Worm (Caenorhabditis elegans) whole organism, L4 larva: ENCODE data around the gene H14N18.4.
A peak's percentile ranks its signal among the peaks of the same experiment; 100 is the strongest.

Experiments
- D1046.2 ChIP-seq: fragments of 200-800 bp; sonication (Bioruptor generic); IDR thresholded peaks from 2 replicates; pipeline ENCODE4 v1.3.6; 2022; ENCODE audit warnings: missing genetic modification characterization, missing compliant biosample characterization
- Y48G9A.11 ChIP-seq: fragments of 200-800 bp; sonication (Bioruptor generic); IDR thresholded peaks from 2 replicates; pipeline ENCODE4 v1.3.6; 2022; ENCODE audit warnings: missing genetic modification reagents, missing genetic modification characterization, missing compliant biosample characterization
- Y75B8A.6 ChIP-seq: fragments of 200-800 bp; sonication (Bioruptor generic); IDR thresholded peaks from 2 replicates; pipeline ENCODE4 v1.3.6; 2022; ENCODE audit warnings: missing genetic modification reagents, missing genetic modification characterization, missing compliant biosample characterization
- ZK546.5 ChIP-seq, 2 experiments: sonication (generic microtip); optimal IDR thresholded peaks; 2 replicates each; lab custom pipeline; 2017; ENCODE audit warnings: missing biosample characterization in 2 of 2, missing genetic modification characterization in 2 of 2
- aha-1 ChIP-seq: fragments of 150-350 bp; peaks from one replicate; lab custom pipeline; 2014; ENCODE audit warnings: missing biosample characterization, missing genetic modification characterization
- arid-1 ChIP-seq: fragments of 200-800 bp; sonication (Bioruptor generic); conservative IDR thresholded peaks from 2 replicates; pipeline ENCODE4 v1.3.6; 2022; ENCODE audit warnings: missing genetic modification reagents, missing genetic modification characterization, missing compliant biosample characterization
- attf-4 ChIP-seq: sonication (generic microtip); optimal IDR thresholded peaks from 3 replicates; lab custom pipeline; 2017; ENCODE audit warnings: missing biosample characterization, missing genetic modification characterization
- ceh-28 ChIP-seq: fragments of 150-350 bp; optimal IDR thresholded peaks from 2 replicates; lab custom pipeline; 2014; ENCODE audit warnings: missing biosample characterization, missing genetic modification reagents, missing genetic modification characterization
- ceh-32 ChIP-seq: sonication (generic microtip); optimal IDR thresholded peaks from 2 replicates; lab custom pipeline; 2016; ENCODE audit warnings: mild to moderate bottlenecking, missing genetic modification characterization, missing compliant biosample characterization; ENCODE audit not compliant: poor library complexity
- ceh-62 ChIP-seq: sonication (generic microtip); optimal IDR thresholded peaks from 2 replicates; lab custom pipeline; 2017; ENCODE audit warnings: missing biosample characterization, missing genetic modification characterization
- cey-2 ChIP-seq: sonication (generic microtip); optimal IDR thresholded peaks from 3 replicates; lab custom pipeline; 2017; ENCODE audit warnings: missing genetic modification characterization, mild to moderate bottlenecking, missing compliant biosample characterization, antibody characterized with exemption, borderline replicate concordance; ENCODE audit not compliant: insufficient read depth
- daf-16 ChIP-seq, 3 experiments: sonication (generic microtip); optimal IDR thresholded peaks; 2 replicates each; lab custom pipeline; 2016 to 2017; ENCODE audit warnings: missing genetic modification characterization in 3 of 3, missing genetic modification reagents in 3 of 3, mild to moderate bottlenecking in 2 of 3, missing compliant biosample characterization in 2 of 3, missing biosample characterization in 1 of 3, moderate library complexity in 1 of 3
- daf-8 ChIP-seq: fragments of 200-800 bp; sonication (Bioruptor generic); IDR thresholded peaks from 2 replicates; pipeline ENCODE4 v1.3.6; 2022; ENCODE audit warnings: missing genetic modification characterization, missing compliant biosample characterization
- dmd-6 ChIP-seq: fragments of 200-800 bp; sonication (Bioruptor generic); IDR thresholded peaks from 2 replicates; pipeline ENCODE4 v1.3.6; 2022; ENCODE audit warnings: missing genetic modification reagents, missing genetic modification characterization, missing compliant biosample characterization
- duxl-1 ChIP-seq: sonication (generic microtip); optimal IDR thresholded peaks from 2 replicates; lab custom pipeline; 2016; ENCODE audit warnings: mild to moderate bottlenecking, missing genetic modification characterization, moderate library complexity, missing compliant biosample characterization; ENCODE audit not compliant: poor library complexity
- dve-1 ChIP-seq: sonication (generic microtip); optimal IDR thresholded peaks from 2 replicates; lab custom pipeline; 2017; ENCODE audit warnings: antibody characterized with exemption, mild to moderate bottlenecking, missing genetic modification characterization, missing compliant biosample characterization; ENCODE audit not compliant: insufficient read depth
- egl-43 ChIP-seq: fragments of 200-800 bp; sonication (Bioruptor generic); IDR thresholded peaks from 2 replicates; pipeline ENCODE4 v1.3.6; 2022; ENCODE audit warnings: missing genetic modification reagents, missing genetic modification characterization, missing compliant biosample characterization
- fos-1 ChIP-seq: fragments of 150-350 bp; optimal IDR thresholded peaks from 2 replicates; lab custom pipeline; 2014; ENCODE audit warnings: missing biosample characterization, missing genetic modification characterization
- gei-8 ChIP-seq: fragments of 200-800 bp; sonication (Bioruptor generic); optimal IDR thresholded peaks from 2 replicates; lab custom pipeline; 2018; ENCODE audit warnings: mild to moderate bottlenecking, missing genetic modification characterization, missing compliant biosample characterization
- hif-1 ChIP-seq, 2 experiments: sonication (generic microtip); optimal IDR thresholded peaks; 2 replicates each; lab custom pipeline; 2016 to 2017; ENCODE audit warnings: missing compliant biosample characterization in 2 of 2, missing genetic modification characterization in 2 of 2, missing genetic modification reagents in 2 of 2, missing genotype in 2 of 2, mild to moderate bottlenecking in 1 of 2
- hmg-1.1 ChIP-seq: fragments of 200-800 bp; sonication (Bioruptor generic); IDR thresholded peaks from 2 replicates; pipeline ENCODE4 v1.3.6; 2022; ENCODE audit warnings: missing genetic modification reagents, missing genetic modification characterization, missing compliant biosample characterization
- lin-29 ChIP-seq: fragments of 200-800 bp; sonication (Bioruptor generic); IDR thresholded peaks from 2 replicates; pipeline ENCODE4 v1.3.6; 2022; ENCODE audit warnings: missing genetic modification reagents, missing genetic modification characterization, missing compliant biosample characterization
- lsy-2 ChIP-seq, 2 experiments: fragments of 150-350 bp in 1 of 2; sonication (generic microtip) in 1 of 2; optimal IDR thresholded peaks; 2 replicates each; lab custom pipeline; 2014 to 2017; ENCODE audit warnings: missing biosample characterization in 2 of 2, missing genetic modification characterization in 2 of 2
- mdl-1 ChIP-seq, 2 experiments: fragments of 150-350 bp in 1 of 2; sonication (generic microtip) in 1 of 2; optimal IDR thresholded peaks; 2 replicates each; lab custom pipeline; 2014 to 2017; ENCODE audit warnings: missing biosample characterization in 2 of 2, missing genetic modification characterization in 2 of 2
- nhr-102 ChIP-seq: sonication (generic microtip); optimal IDR thresholded peaks from 2 replicates; lab custom pipeline; 2016; ENCODE audit warnings: mild to moderate bottlenecking, missing genetic modification characterization, moderate library complexity, missing compliant biosample characterization
- nhr-111 ChIP-seq: fragments of 200-800 bp; sonication (Bioruptor generic); optimal IDR thresholded peaks from 2 replicates; lab custom pipeline; 2018; ENCODE audit warnings: mild to moderate bottlenecking, missing genetic modification characterization, missing compliant biosample characterization
- nhr-237 ChIP-seq: sonication (generic microtip); optimal IDR thresholded peaks from 2 replicates; lab custom pipeline; 2017; ENCODE audit warnings: missing biosample characterization, missing genetic modification characterization
- nhr-41 ChIP-seq: fragments of 200-800 bp; sonication (Bioruptor generic); IDR thresholded peaks from 2 replicates; pipeline ENCODE4 v1.3.6; 2022; ENCODE audit warnings: missing genetic modification reagents, missing genetic modification characterization, missing compliant biosample characterization
- nhr-6 ChIP-seq: fragments of 150-350 bp; optimal IDR thresholded peaks from 2 replicates; lab custom pipeline; 2014; ENCODE audit warnings: missing biosample characterization, missing genetic modification characterization
- php-3 ChIP-seq: fragments of 200-800 bp; sonication (Bioruptor generic); IDR thresholded peaks from 2 replicates; pipeline ENCODE4 v1.3.6; 2022; ENCODE audit warnings: missing genetic modification reagents, missing genetic modification characterization, missing compliant biosample characterization
- pqm-1 ChIP-seq: sonication (generic microtip); optimal IDR thresholded peaks from 2 replicates; lab custom pipeline; 2017; ENCODE audit warnings: missing biosample characterization, missing genetic modification characterization
- rbr-2 ChIP-seq: sonication (generic microtip); optimal IDR thresholded peaks from 2 replicates; lab custom pipeline; 2016; ENCODE audit warnings: missing genotype, missing genetic modification characterization, missing compliant biosample characterization
- set-16 ChIP-seq: fragments of 200-800 bp; sonication (Bioruptor generic); IDR thresholded peaks from 2 replicates; pipeline ENCODE4 v1.3.6; 2022; ENCODE audit warnings: missing genetic modification reagents, missing genetic modification characterization, missing compliant biosample characterization
- skn-1 ChIP-seq: fragments of 150-350 bp; optimal IDR thresholded peaks from 2 replicates; lab custom pipeline; 2014; ENCODE audit warnings: missing biosample characterization, missing genetic modification characterization
- tra-1 ChIP-seq: fragments of 200-800 bp; sonication (Bioruptor generic); IDR thresholded peaks from 2 replicates; pipeline ENCODE4 v1.3.6; 2022; ENCODE audit warnings: missing genetic modification reagents, missing genetic modification characterization, missing compliant biosample characterization
- unc-62 ChIP-seq, 3 experiments: fragments of 150-350 bp in 1 of 3; sonication (generic microtip); optimal IDR thresholded peaks in 2 of 3; peaks in 1 of 3; 1 replicate in 1 of 3; 2 replicates in 2 of 3; lab custom pipeline; 2014 to 2017; ENCODE audit warnings: missing biosample characterization in 3 of 3, missing genetic modification characterization in 3 of 3, missing genetic modification reagents in 3 of 3, missing genotype in 1 of 3
- vab-7 ChIP-seq: fragments of 200-800 bp; sonication (Bioruptor generic); IDR thresholded peaks from 2 replicates; pipeline ENCODE4 v1.3.6; 2022; ENCODE audit warnings: missing genetic modification reagents, missing genetic modification characterization, missing compliant biosample characterization
- zip-2 ChIP-seq: fragments of 150-350 bp; optimal IDR thresholded peaks from 2 replicates; lab custom pipeline; 2014; ENCODE audit warnings: missing biosample characterization, missing genetic modification characterization

The H14N18.4 gene

DNA sequence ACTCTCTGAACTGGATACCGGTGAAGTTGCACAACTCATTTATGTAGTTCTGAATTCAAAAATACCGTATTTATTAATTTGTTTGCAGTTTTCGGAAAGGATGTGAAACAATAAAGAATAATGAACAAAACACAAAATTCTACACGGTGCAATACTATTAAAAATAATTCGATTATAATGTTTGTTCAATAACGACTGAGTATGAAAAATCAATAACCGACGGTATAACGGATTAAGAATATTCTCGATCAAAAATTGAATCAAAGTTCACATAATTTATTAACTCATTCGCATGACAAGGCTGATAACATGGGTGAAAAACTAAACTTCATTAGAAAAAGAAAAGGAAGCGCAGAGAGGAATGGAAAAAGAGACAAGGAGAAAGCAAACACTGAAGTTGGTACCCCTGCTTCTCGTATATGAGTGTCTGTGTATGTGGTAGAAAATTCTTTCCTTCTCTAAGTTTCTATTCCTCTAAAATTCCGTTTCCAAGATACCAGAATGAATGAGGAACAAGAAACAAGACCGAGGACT lies 46.2 kb upstream of the H14N18.4 start, which contains the start of gene nhr-143 (continued):
- TF ChIP-seq fos-1 (no peak), nhr-102 (no peak), arid-1 (no peak), D1046.2 (no peak), daf-16 (GFP tag; optimal IDR thresholded peaks at IDR 0.05; lab: Kevin White, UChicago) (no peak), daf-16 (tag; optimal IDR thresholded peaks at IDR 0.05; lab: Kevin White, UChicago) (peak; percentile 27), mdl-1 (tag; optimal IDR thresholded peaks at IDR 0.05; lab: Kevin White, UChicago) (no peak), pqm-1 (tag; lab: Kevin White, UChicago) (peak; percentile 41), ZK546.5 (tag; optimal IDR thresholded peaks at IDR 0.05; lab: Kevin White, UChicago) (no peak), Y48G9A.11 (GFP tag; lab: Robert Waterston, UW) (no peak), lin-29 (GFP tag; lab: Robert Waterston, UW) (no peak), nhr-41 (GFP tag; lab: Robert Waterston, UW) (no peak), aha-1 (tag; lab: Kevin White, UChicago) (no peak), Y75B8A.6 (no peak), dve-1 (tag; lab: Kevin White, UChicago) (peak; percentile 61), vab-7 (GFP tag; lab: Robert Waterston, UW) (no peak), hif-1 (tag; optimal IDR thresholded peaks at IDR 0.05; lab: Kevin White, UChicago) (no peak), lsy-2 (tag; optimal IDR thresholded peaks at IDR 0.05; lab: Kevin White, UChicago) (peak in 1 of 2 experiments; percentile 17), zip-2 (tag; lab: Kevin White, UChicago) (no peak), php-3 (GFP tag; lab: Robert Waterston, UW) (no peak), dmd-6 (peak; percentile 50), rbr-2 (no peak), hmg-1.1 (GFP tag; lab: Robert Waterston, UW) (no peak), cey-2 (tag; lab: Kevin White, UChicago) (no peak), gei-8 (GFP tag; lab: Kevin White, UChicago) (no peak), skn-1 (no peak), nhr-237 (no peak), ceh-28 (no peak), ceh-32 (no peak)
- TF ChIP-seq, all 104 proteins: peak for 10

DNA sequence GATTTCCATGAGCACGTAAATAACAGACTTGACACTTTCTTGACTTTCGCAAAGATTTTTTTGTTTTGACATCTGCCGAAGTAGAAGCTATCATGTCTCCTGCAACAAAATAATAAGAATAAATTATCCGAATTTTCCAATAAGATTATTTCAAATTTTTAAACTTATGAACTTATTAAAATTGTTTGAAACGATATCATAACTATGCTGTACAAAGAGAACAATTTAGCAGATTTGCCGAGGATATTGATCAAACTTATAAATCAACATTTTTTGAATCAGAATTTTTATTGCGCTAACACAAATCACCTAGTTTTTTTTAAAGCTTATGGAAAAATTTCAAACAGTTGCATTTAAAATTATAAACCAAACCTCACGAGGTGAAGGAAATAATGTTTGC lies 43.5 kb upstream of the H14N18.4 start, which contains the start of gene nhr-195:
nhr-195 (minus strand) TSS at position 101 of the 400 bp plus-strand sequence.
- TF ChIP-seq nhr-6 (tag; lab: Kevin White, UChicago) (no peak), nhr-237 (no peak), Y48G9A.11 (GFP tag; lab: Robert Waterston, UW) (no peak), set-16 (GFP tag; lab: Robert Waterston, UW) (no peak), vab-7 (GFP tag; lab: Robert Waterston, UW) (no peak), tra-1 (no peak), attf-4 (tag; lab: Kevin White, UChicago) (no peak), nhr-111 (GFP tag; lab: Kevin White, UChicago) (no peak), duxl-1 (tag; lab: Kevin White, UChicago) (no peak), egl-43 (GFP tag; lab: Robert Waterston, UW) (no peak)

DNA sequence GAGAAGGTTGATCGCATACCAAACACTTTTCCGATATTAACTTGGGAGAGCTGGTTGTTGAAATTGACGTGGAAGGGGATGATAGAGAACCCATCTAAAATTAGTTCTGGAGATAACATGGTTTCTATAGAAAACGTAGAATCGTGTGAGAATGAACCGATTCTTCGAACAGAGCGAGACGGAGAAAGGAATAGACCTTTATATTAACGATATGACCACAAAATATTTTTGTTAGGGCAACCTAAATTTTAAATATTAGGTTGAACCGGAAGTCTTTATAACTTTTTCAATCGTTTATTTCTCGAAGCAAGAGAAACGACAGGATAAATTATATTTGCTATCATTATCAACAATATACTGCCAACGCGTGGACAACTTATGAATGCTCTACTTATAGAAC lies 37.3 kb upstream of the H14N18.4 start, which contains the start of gene nhr-219:
nhr-219 (minus strand) TSS at position 101 of the 400 bp plus-strand sequence.
- no peak for TF ChIP-seq ceh-62 (tag; lab: Kevin White, UChicago)
- TF ChIP-seq daf-8 (GFP tag; lab: Robert Waterston, UW), result no peak
- no peak for TF ChIP-seq hif-1 (tag; optimal IDR thresholded peaks at IDR 0.05; lab: Kevin White, UChicago)
- no peak for TF ChIP-seq nhr-111 (GFP tag; lab: Kevin White, UChicago)
- TF ChIP-seq unc-62 (GFP tag; optimal IDR thresholded peaks at IDR 0.05 in 1 of 2; lab: Kevin White, UChicago), result peak in 1 of 2 experiments; percentile 28
- no peak for TF ChIP-seq unc-62 (tag; optimal IDR thresholded peaks at IDR 0.05; lab: Kevin White, UChicago)
